Fruit fly (Drosophila melanogaster) whole organism, embryonic: ENCODE measurements around the gene LysRS.

Experiments
- CG10431 ChIP-seq: fragments of 200-800 bp; sonication (Bioruptor generic); optimal IDR thresholded peaks from 3 replicates; lab custom pipeline; 2018; ENCODE audit warnings: missing biosample characterization, mild to moderate bottlenecking, missing genetic modification characterization
- CG12104 ChIP-seq: fragments of 200-800 bp; sonication (Bioruptor generic); optimal IDR thresholded peaks from 3 replicates; lab custom pipeline; 2016; ENCODE audit warnings: missing biosample characterization, missing genetic modification characterization
- CG13424 ChIP-seq: fragments of 200-800 bp; sonication (Bioruptor generic); optimal IDR thresholded peaks from 2 replicates; lab custom pipeline; 2019; ENCODE audit warnings: missing biosample characterization, mild to moderate bottlenecking, missing genetic modification characterization, moderate library complexity
- CG14965 ChIP-seq: fragments of 200-800 bp; sonication (Bioruptor generic); optimal IDR thresholded peaks from 2 replicates; lab custom pipeline; 2016; ENCODE audit warnings: missing biosample characterization, missing genetic modification characterization, borderline replicate concordance
- CG1603 ChIP-seq: fragments of 200-800 bp; sonication (Bioruptor generic); optimal IDR thresholded peaks from 2 replicates; lab custom pipeline; 2019; ENCODE audit warnings: missing biosample characterization, mild to moderate bottlenecking, missing genetic modification characterization, moderate library complexity
- CG17359 ChIP-seq: fragments of 200-800 bp; sonication (Bioruptor generic); optimal IDR thresholded peaks from 3 replicates; lab custom pipeline; 2018; ENCODE audit warnings: missing biosample characterization, mild to moderate bottlenecking, missing genetic modification characterization, moderate library complexity
- CG17361 ChIP-seq: fragments of 200-800 bp; sonication (Bioruptor generic); IDR thresholded peaks from 3 replicates; pipeline ENCODE4 v1.3.6; 2022; ENCODE audit warnings: missing biosample characterization, missing genetic modification characterization
- CG30020 ChIP-seq: fragments of 200-800 bp; optimal IDR thresholded peaks from 2 replicates; lab custom pipeline; 2019; ENCODE audit warnings: missing biosample characterization, mild to moderate bottlenecking, missing genetic modification characterization, moderate library complexity
- CG31441 ChIP-seq: fragments of 200-800 bp; sonication (Bioruptor generic); IDR thresholded peaks from 2 replicates; pipeline ENCODE4 v1.3.6; 2022; ENCODE audit warnings: missing biosample characterization, missing genetic modification characterization
- CG4707 ChIP-seq: fragments of 200-800 bp; sonication (Bioruptor generic); optimal IDR thresholded peaks from 2 replicates; lab custom pipeline; 2018; ENCODE audit warnings: missing biosample characterization, mild to moderate bottlenecking, missing genetic modification characterization, moderate library complexity
- CG7556 ChIP-seq: fragments of 200-800 bp; sonication (Bioruptor generic); optimal IDR thresholded peaks from 2 replicates; lab custom pipeline; 2017; ENCODE audit warnings: missing biosample characterization, mild to moderate bottlenecking, missing genetic modification characterization
- CG7786 ChIP-seq: fragments of 200-800 bp; sonication (Bioruptor generic); optimal IDR thresholded peaks from 2 replicates; lab custom pipeline; 2016; ENCODE audit warnings: missing biosample characterization, missing genetic modification characterization
- CG7987 ChIP-seq: fragments of 200-800 bp; sonication (Bioruptor generic); optimal IDR thresholded peaks from 2 replicates; lab custom pipeline; 2018; ENCODE audit warnings: missing biosample characterization, mild to moderate bottlenecking, missing genetic modification characterization, moderate library complexity
- CTCF ChIP-seq: fragments of 200-800 bp; sonication (Bioruptor generic); optimal IDR thresholded peaks from 2 replicates; lab custom pipeline; 2017; ENCODE audit warnings: missing biosample characterization, mild to moderate bottlenecking, missing genetic modification characterization, moderate library complexity
- CoRest ChIP-seq: fragments of 200-800 bp; sonication (Bioruptor generic); optimal IDR thresholded peaks from 3 replicates; lab custom pipeline; 2018; ENCODE audit warnings: missing biosample characterization, mild to moderate bottlenecking, missing genetic modification characterization, moderate library complexity
- D19A ChIP-seq: fragments of 200-800 bp; optimal IDR thresholded peaks from 3 replicates; lab custom pipeline; 2019; ENCODE audit warnings: missing biosample characterization, mild to moderate bottlenecking, missing genetic modification characterization, moderate library complexity
- Dbx ChIP-seq: fragments of 200-800 bp; sonication (Bioruptor generic); IDR thresholded peaks from 3 replicates; pipeline ENCODE4 v1.3.6; 2022; ENCODE audit warnings: missing biosample characterization, missing genetic modification characterization
- Doc3 ChIP-seq: fragments of 200-800 bp; sonication (Bioruptor generic); IDR thresholded peaks from 3 replicates; pipeline ENCODE4 v1.3.6; 2022; ENCODE audit warnings: missing biosample characterization, missing genetic modification characterization; ENCODE audit not compliant: partially characterized antibody
- Eip74EF ChIP-seq, 2 experiments: fragments of 200-800 bp in 1 of 2; fragments of >200 bp in 1 of 2; sonication (Bioruptor generic) in 1 of 2; optimal IDR thresholded peaks; 2 replicates each; lab custom pipeline; 2017 to 2019; ENCODE audit warnings: missing biosample characterization in 2 of 2, missing genetic modification characterization in 2 of 2, mild to moderate bottlenecking in 1 of 2, moderate library complexity in 1 of 2
- GATAe ChIP-seq: fragments of 200-800 bp; sonication (Bioruptor generic); conservative IDR thresholded peaks from 2 replicates; pipeline ENCODE4 v1.3.6; 2022; ENCODE audit warnings: missing biosample characterization, missing genetic modification characterization
- HLH3B ChIP-seq: fragments of 200-800 bp; sonication (Bioruptor generic); IDR thresholded peaks from 2 replicates; pipeline ENCODE4 v1.3.6; 2022; ENCODE audit warnings: missing biosample characterization, missing genetic modification characterization
- Hey ChIP-seq: fragments of 200-800 bp; sonication (Bioruptor generic); optimal IDR thresholded peaks from 3 replicates; lab custom pipeline; 2018; ENCODE audit warnings: missing biosample characterization, mild to moderate bottlenecking, missing genetic modification characterization
- Kr ChIP-seq: fragments of 200-800 bp; sonication (Bioruptor generic); optimal IDR thresholded peaks from 2 replicates; lab custom pipeline; 2017; ENCODE audit warnings: missing biosample characterization, mild to moderate bottlenecking, missing genetic modification characterization
- Lpt ChIP-seq: fragments of >200 bp; optimal IDR thresholded peaks from 2 replicates; lab custom pipeline; 2018; ENCODE audit warnings: missing biosample characterization, missing genetic modification characterization
- Mad ChIP-seq: fragments of 200-800 bp; sonication (Bioruptor generic); optimal IDR thresholded peaks from 2 replicates; lab custom pipeline; 2016; ENCODE audit warnings: missing biosample characterization, missing genetic modification characterization
- Med ChIP-seq: fragments of 200-800 bp; sonication (Bioruptor generic); peaks from one replicate; lab custom pipeline; 2016; ENCODE audit warnings: missing biosample characterization, missing genetic modification characterization, mild to moderate bottlenecking, inconsistent platforms, moderate library complexity
- Nf-YA ChIP-seq: fragments of 200-800 bp; sonication (Bioruptor generic); IDR thresholded peaks from 2 replicates; pipeline ENCODE4 v1.3.6; 2022; ENCODE audit warnings: missing biosample characterization, missing genetic modification characterization
- Rfx ChIP-seq: fragments of 200-800 bp; sonication (Bioruptor generic); IDR thresholded peaks from 2 replicates; pipeline ENCODE4 v1.3.6; 2022; ENCODE audit warnings: missing biosample characterization, missing genetic modification characterization
- Sry-β ChIP-seq: fragments of 200-800 bp; sonication (Bioruptor generic); optimal IDR thresholded peaks from 2 replicates; lab custom pipeline; 2018; ENCODE audit warnings: missing biosample characterization, mild to moderate bottlenecking, missing genetic modification characterization, moderate library complexity
- Sry-δ ChIP-seq: fragments of 200-800 bp; sonication (Bioruptor generic); optimal IDR thresholded peaks from 2 replicates; lab custom pipeline; 2016; ENCODE audit warnings: missing biosample characterization, missing genetic modification characterization
- Stat92E ChIP-seq, 3 experiments: fragments of >200 bp in 2 of 3; fragments of 200-800 bp in 1 of 3; sonication (Bioruptor generic) in 1 of 3; optimal IDR thresholded peaks; 2 replicates each; lab custom pipeline; 2017 to 2019; ENCODE audit warnings: missing biosample characterization in 3 of 3, missing genetic modification characterization in 3 of 3, mild to moderate bottlenecking in 1 of 3, moderate library complexity in 1 of 3
- ara ChIP-seq: fragments of 200-800 bp; sonication (Bioruptor generic); IDR thresholded peaks from 2 replicates; pipeline ENCODE4 v1.3.6; 2022; ENCODE audit warnings: missing biosample characterization, missing genetic modification characterization
- chinmo ChIP-seq: fragments of 200-800 bp; sonication (Bioruptor generic); IDR thresholded peaks from 4 replicates; pipeline ENCODE4 v1.3.6; 2022; ENCODE audit warnings: missing biosample characterization, missing genetic modification characterization; ENCODE audit not compliant: partially characterized antibody
- chn ChIP-seq: fragments of 200-800 bp; sonication (Bioruptor generic); optimal IDR thresholded peaks from 2 replicates; lab custom pipeline; 2016; ENCODE audit warnings: missing biosample characterization, missing genetic modification characterization
- ci ChIP-seq: fragments of 200-800 bp; sonication (Bioruptor generic); IDR thresholded peaks from 3 replicates; pipeline ENCODE4 v1.3.6; 2022; ENCODE audit warnings: missing biosample characterization, missing genetic modification characterization
- crol ChIP-seq: fragments of 200-800 bp; sonication (Bioruptor generic); IDR thresholded peaks from 2 replicates; pipeline ENCODE4 v1.3.6; 2022; ENCODE audit warnings: missing biosample characterization, missing genetic modification characterization
- dmrt11E ChIP-seq: fragments of 200-800 bp; sonication (Bioruptor generic); optimal IDR thresholded peaks from 3 replicates; lab custom pipeline; 2018; ENCODE audit warnings: missing biosample characterization, mild to moderate bottlenecking, missing genetic modification characterization, moderate library complexity
- dmrt99B ChIP-seq: fragments of 200-800 bp; sonication (Bioruptor generic); optimal IDR thresholded peaks from 2 replicates; lab custom pipeline; 2018; ENCODE audit warnings: missing biosample characterization, mild to moderate bottlenecking, missing genetic modification characterization, moderate library complexity
- eve ChIP-seq, 2 experiments: fragments of >200 bp; optimal IDR thresholded peaks; 2 replicates each; lab custom pipeline; 2017; ENCODE audit warnings: missing biosample characterization in 2 of 2, missing genetic modification characterization in 2 of 2
- lbe ChIP-seq: fragments of 200-800 bp; sonication (Bioruptor generic); optimal IDR thresholded peaks from 2 replicates; lab custom pipeline; 2016; ENCODE audit warnings: missing biosample characterization, mild to moderate bottlenecking, missing genetic modification characterization
- pan ChIP-seq, 4 experiments: fragments of >200 bp in 3 of 4; fragments of 200-800 bp in 1 of 4; sonication (Bioruptor generic) in 1 of 4; optimal IDR thresholded peaks in 3 of 4; IDR thresholded peaks in 1 of 4; 2 replicates each; pipeline versions ENCODE4 v1.3.6 to Lab custom; 2017 to 2022; ENCODE audit warnings: missing biosample characterization in 2 of 4, missing genetic modification characterization in 2 of 4, mixed read lengths in 1 of 4
- pita ChIP-seq: fragments of 200-800 bp; sonication (Bioruptor generic); optimal IDR thresholded peaks from 2 replicates; lab custom pipeline; 2017; ENCODE audit warnings: missing biosample characterization, mild to moderate bottlenecking, missing genetic modification characterization
- pum ChIP-seq: fragments of 200-800 bp; sonication (Bioruptor generic); optimal IDR thresholded peaks from 2 replicates; lab custom pipeline; 2016; ENCODE audit warnings: missing biosample characterization, missing genetic modification characterization
- row ChIP-seq: fragments of 200-800 bp; sonication (Bioruptor generic); IDR thresholded peaks from 3 replicates; pipeline ENCODE4 v1.3.6; 2022; ENCODE audit warnings: missing biosample characterization, missing genetic modification characterization
- sug ChIP-seq: fragments of 200-800 bp; optimal IDR thresholded peaks from 2 replicates; lab custom pipeline; 2019; ENCODE audit warnings: missing biosample characterization, mild to moderate bottlenecking, missing genetic modification characterization, moderate library complexity
- tna ChIP-seq: fragments of 200-800 bp; sonication (Bioruptor generic); IDR thresholded peaks from 2 replicates; pipeline ENCODE4 v1.3.6; 2022; ENCODE audit warnings: missing biosample characterization, missing genetic modification characterization; ENCODE audit not compliant: partially characterized antibody
- vvl ChIP-seq: fragments of 200-800 bp; sonication (Bioruptor generic); IDR thresholded peaks from 2 replicates; pipeline ENCODE4 v1.3.6; 2022; ENCODE audit warnings: missing biosample characterization, missing genetic modification characterization

LysRS gene

dm6 chrX:9636835-9637234, 28.2 kb upstream of the LysRS start (continued):
- TF ChIP-seq Med (GFP tag; lab: Kevin White, UChicago): peak; percentile 37
- 0 out of 2 replicates have a peak, but pooled peaks have one; percentile 23 for TF ChIP-seq Rfx (GFP tag; lab: Robert Waterston, UW)
- TF ChIP-seq pan (optimal IDR thresholded peaks at IDR 0.05; lab: Kevin White, UChicago): no peak
- TF ChIP-seq pan (GFP tag; optimal IDR thresholded peaks at IDR 0.05 in 1 of 2, IDR thresholded peaks at IDR 0.05 in 1 of 2): no peak
- TF ChIP-seq Dbx (GFP tag; lab: Robert Waterston, UW): 0 out of 3 replicates have a peak, but pooled peaks have one; percentile 18
- TF ChIP-seq tna (GFP tag; lab: Robert Waterston, UW): no peak
- TF ChIP-seq CG1603 (tag; lab: Kevin White, UChicago): no peak
- no peak for TF ChIP-seq vvl
- TF ChIP-seq Mad: no peak
- TF ChIP-seq Nf-YA (GFP tag; lab: Robert Waterston, UW): no peak
- TF ChIP-seq pita (GFP tag; lab: Kevin White, UChicago): no peak
- no peak for TF ChIP-seq CG12104 (GFP tag; lab: Kevin White, UChicago)

- no peak for TF ChIP-seq CG17361
- no peak for TF ChIP-seq Lpt (GFP tag; lab: Kevin White, UChicago)
- 0 out of 3 replicates have a peak, but pooled peaks have one; percentile 21 for TF ChIP-seq ci (GFP tag; lab: Robert Waterston, UW)
- TF ChIP-seq CG30020: no peak
- TF ChIP-seq Sry-β (GFP tag; lab: Kevin White, UChicago): no peak
- TF ChIP-seq GATAe (GFP tag; lab: Robert Waterston, UW): peak; percentile 58; the same call in 1 of the 2 replicates
- peak; percentile 52; the same call in 1 of the 2 replicates for TF ChIP-seq crol
- peak; percentile 7 for TF ChIP-seq sug (tag; lab: Kevin White, UChicago)
These were observed 9.0 kb upstream of the LysRS start for dm6 chrX:9617598-9618076.

DNA sequence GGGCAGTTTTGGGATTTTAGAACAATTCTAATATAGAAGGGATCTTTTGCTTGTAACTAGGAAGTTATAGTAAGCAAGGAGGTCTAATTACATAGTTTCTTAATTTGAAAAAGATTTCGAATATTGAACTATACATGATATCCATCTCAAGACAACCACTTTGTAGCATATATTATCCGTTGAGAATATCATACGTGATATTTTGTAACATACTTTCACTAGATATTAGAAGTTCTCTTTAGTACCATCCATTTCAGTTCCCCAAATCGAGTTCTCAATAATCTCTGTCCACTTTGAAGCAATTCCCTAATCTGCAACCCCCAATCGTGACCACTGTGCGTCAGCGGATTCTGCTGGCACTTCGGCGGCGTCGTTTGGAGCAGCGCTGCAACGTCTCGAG, 6.8 kb upstream of the LysRS start:
- 0 out of 3 replicates have a peak, but pooled peaks have one; percentile 15 for TF ChIP-seq row (GFP tag; lab: Robert Waterston, UW)
- no peak for TF ChIP-seq pan (optimal IDR thresholded peaks at IDR 0.05; lab: Kevin White, UChicago)
- TF ChIP-seq pan (GFP tag; optimal IDR thresholded peaks at IDR 0.05 in 1 of 2, IDR thresholded peaks at IDR 0.05 in 1 of 2): peak in 1 of 2 experiments; percentile 5
- no peak for TF ChIP-seq Hey (tag; lab: Kevin White, UChicago)
- no peak for TF ChIP-seq Kr (GFP tag; lab: Kevin White, UChicago)
- no peak for TF ChIP-seq chn (GFP tag; lab: Kevin White, UChicago)
- no peak for TF ChIP-seq lbe (GFP tag; lab: Kevin White, UChicago)
- TF ChIP-seq CG31441 (GFP tag; lab: Robert Waterston, UW): peak; percentile 38
- TF ChIP-seq HLH3B (GFP tag; lab: Robert Waterston, UW): no peak
- TF ChIP-seq CTCF (GFP tag; lab: Kevin White, UChicago): no peak
- TF ChIP-seq chinmo: no peak
- TF ChIP-seq CG7987 (GFP tag; lab: Kevin White, UChicago): no peak
- TF ChIP-seq CoRest: peak; percentile 1
- TF ChIP-seq CG13424: peak; percentile 31
- TF ChIP-seq CG10431 (GFP tag; lab: Kevin White, UChicago): no peak
- TF ChIP-seq Doc3 (GFP tag; lab: Robert Waterston, UW): no peak
- peak; percentile 54 for TF ChIP-seq dmrt99B (tag; lab: Kevin White, UChicago)
- peak in 1 of 2 experiments; percentile 18 for TF ChIP-seq Eip74EF (GFP tag; optimal IDR thresholded peaks at IDR 0.05; lab: Kevin White, UChicago)
- peak; percentile 30 for TF ChIP-seq D19A (tag; lab: Kevin White, UChicago)
- TF ChIP-seq CG7556 (GFP tag; lab: Kevin White, UChicago): peak; percentile 60
- no peak for TF ChIP-seq Sry-δ (GFP tag; lab: Kevin White, UChicago)
- TF ChIP-seq Stat92E (GFP tag; optimal IDR thresholded peaks at IDR 0.05; lab: Kevin White, UChicago): no peak
- TF ChIP-seq CG7786 (GFP tag; lab: Kevin White, UChicago): no peak
- no peak for TF ChIP-seq ara (GFP tag; lab: Robert Waterston, UW)
- TF ChIP-seq eve (GFP tag; optimal IDR thresholded peaks at IDR 0.05; lab: Kevin White, UChicago): no peak
- peak; percentile 57 for TF ChIP-seq CG4707
- TF ChIP-seq pum (GFP tag; lab: Kevin White, UChicago): peak; percentile 23
- no peak for TF ChIP-seq CG14965 (GFP tag; lab: Kevin White, UChicago)
- TF ChIP-seq CG12104 (GFP tag; lab: Kevin White, UChicago): peak; percentile 1
- peak; percentile 49 for TF ChIP-seq dmrt11E (tag; lab: Kevin White, UChicago)
- peak; percentile 32 for TF ChIP-seq CG17359 (tag; lab: Kevin White, UChicago)
